Fruit fly (Drosophila melanogaster) whole organism: Measurements from ENCODE around the gene CG14052.

Experiments
- CG8478 ChIP-seq: fragments of >200 bp; optimal IDR thresholded peaks from 2 replicates; lab custom pipeline; 2018; ENCODE audit warnings: inconsistent platforms
- Dll ChIP-seq: fragments of >200 bp; optimal IDR thresholded peaks from 2 replicates; lab custom pipeline; 2017
- EcR ChIP-seq, 2 experiments: fragments of >200 bp; optimal IDR thresholded peaks; 2 replicates each; lab custom pipeline; 2017; ENCODE audit warnings: missing biosample characterization in 2 of 2, missing genetic modification characterization in 2 of 2, missing genetic modification reagents in 2 of 2
- pan ChIP-seq: fragments of >200 bp; optimal IDR thresholded peaks from 2 replicates; lab custom pipeline; 2017
- psq ChIP-seq: fragments of >200 bp; optimal IDR thresholded peaks from 2 replicates; lab custom pipeline; 2017
- usp ChIP-seq: fragments of >200 bp; optimal IDR thresholded peaks from 2 replicates; lab custom pipeline; 2017; ENCODE audit warnings: missing biosample characterization, missing genetic modification characterization, mixed read lengths

DNA sequence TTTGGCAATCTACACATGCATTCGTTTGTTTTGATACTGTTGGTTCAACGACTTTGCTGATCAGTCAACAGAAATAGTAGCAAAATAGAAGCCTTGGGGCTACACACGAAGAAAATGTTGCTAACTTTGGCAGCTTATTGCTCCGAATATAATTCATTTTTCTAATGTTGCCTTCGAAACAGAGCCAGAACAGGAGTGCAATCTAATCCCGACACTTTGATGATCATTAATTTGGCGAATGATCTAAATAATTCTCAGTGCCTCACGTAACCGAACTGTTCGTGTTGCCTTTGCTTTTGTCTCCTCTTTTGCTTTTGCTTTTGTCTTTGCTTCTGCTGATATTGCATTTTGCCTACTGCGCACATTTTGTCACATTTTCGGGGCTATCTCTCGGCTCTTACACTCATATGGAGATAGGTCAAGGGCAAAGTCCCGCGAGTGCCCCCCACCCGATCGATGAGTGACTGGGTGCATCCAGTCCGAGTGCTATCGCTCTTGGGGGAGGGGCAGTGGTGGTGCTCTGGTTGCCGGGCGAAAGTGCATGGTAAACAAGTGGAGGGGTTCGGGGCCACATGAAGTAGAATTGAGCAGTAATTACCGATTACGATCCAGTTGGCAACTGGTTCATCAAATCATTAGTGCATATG lies 27.3 kb upstream of the CG14052 start:
- TF ChIP-seq usp (no peak), psq (no peak), Dll (lab: Kevin White, UChicago) (no peak), CG8478 (lab: Kevin White, UChicago) (no peak), pan (lab: Kevin White, UChicago) (no peak), EcR (GFP tag; optimal IDR thresholded peaks at IDR 0.05; lab: Kevin White, UChicago) (no peak)
